Fruit fly (Drosophila melanogaster): ENCODE measurements around the gene CG5421.

DNA sequence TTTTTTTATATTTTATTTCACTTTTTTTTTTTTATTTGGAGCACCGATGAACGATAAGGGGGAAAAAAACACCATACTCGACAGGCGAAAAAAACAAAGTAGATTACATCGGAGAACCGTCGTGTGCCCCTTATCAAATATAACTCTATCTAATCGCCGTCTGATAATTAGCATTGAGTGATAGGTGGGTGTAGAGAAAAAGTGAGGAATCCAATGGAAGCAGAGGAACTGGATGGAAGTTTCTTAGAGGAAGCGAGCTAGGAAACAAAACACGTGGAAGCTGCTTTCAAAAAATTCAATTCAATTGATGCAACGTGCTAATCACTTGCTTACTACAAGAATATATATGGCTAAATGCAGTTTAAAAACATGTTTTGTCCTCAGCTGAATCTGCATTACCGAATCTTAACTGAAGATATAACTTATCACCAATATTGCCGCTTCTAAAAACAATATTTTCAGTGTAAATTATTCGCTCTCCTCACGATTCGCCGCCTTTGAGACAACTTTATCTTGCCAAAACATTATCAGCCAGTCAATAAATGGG, 45.9 kb upstream of the CG5421 start:
- no peak for TF ChIP-seq CG15696 (tag; optimal IDR thresholded peaks at IDR 0.05)
- TF ChIP-seq CG18011 (GFP tag; optimal IDR thresholded peaks at IDR 0.05) = no peak
- no peak for TF ChIP-seq CG7271 (tag; optimal IDR thresholded peaks at IDR 0.05)
- TF ChIP-seq CG6683 (GFP tag; optimal IDR thresholded peaks at IDR 0.05) = no peak
- TF ChIP-seq Blimp-1 (GFP tag; optimal IDR thresholded peaks at IDR 0.05) = no peak
- no peak for TF ChIP-seq ttk (GFP tag; IDR thresholded peaks at IDR 0.05)
- TF ChIP-seq C15 (GFP tag; IDR thresholded peaks at IDR 0.05) = no peak
- TF ChIP-seq caup (GFP tag; optimal IDR thresholded peaks at IDR 0.05; ENCODE audit: severe bottlenecking) = no peak
- no peak for TF ChIP-seq CG14965 (GFP tag; optimal IDR thresholded peaks at IDR 0.05; ENCODE audit: borderline replicate concordance)

Data from whole organism, embryonic.